Worm (Caenorhabditis elegans): ENCODE results near the gene H43E16.1.

H43E16.1 gene

DNA sequence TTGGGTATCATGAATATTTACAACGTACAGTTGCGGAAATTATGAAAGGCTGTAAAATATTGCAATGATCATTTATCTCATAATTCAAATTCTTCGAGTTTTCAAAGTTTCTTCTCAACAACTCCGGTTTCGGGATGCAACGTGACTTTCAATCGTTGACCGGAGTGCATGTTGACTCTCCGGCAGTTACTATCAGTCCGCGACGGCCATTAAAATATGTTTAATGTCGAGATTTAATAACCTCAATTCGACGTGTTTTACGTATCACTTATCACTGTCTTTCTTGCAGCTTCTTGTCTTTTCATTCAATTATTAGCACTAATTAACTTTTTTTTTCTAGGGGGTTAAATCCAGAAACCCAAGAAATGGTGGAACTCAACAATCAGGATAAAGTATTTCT is 44.2 kb downstream of the H43E16.1 start, which contains the start of gene tsp-10:
TSS of gene tsp-10 (plus strand) at position 366 of the 400 bp plus-strand sequence.
- TF ChIP-seq mdl-1 (tag; optimal IDR thresholded peaks at IDR 0.05), result no peak
- TF ChIP-seq pqm-1 (tag; optimal IDR thresholded peaks at IDR 0.05), result no peak
- TF ChIP-seq nhr-77 (tag; optimal IDR thresholded peaks at IDR 0.05), result no peak
- no peak for TF ChIP-seq ceh-9 (tag; optimal IDR thresholded peaks at IDR 0.05)
- peak; percentile 60 for TF ChIP-seq elt-2 (tag; optimal IDR thresholded peaks at IDR 0.05)
- no peak for TF ChIP-seq fos-1 (tag; optimal IDR thresholded peaks at IDR 0.05)
- no peak for TF ChIP-seq nhr-76 (tag; optimal IDR thresholded peaks at IDR 0.05)

DNA sequence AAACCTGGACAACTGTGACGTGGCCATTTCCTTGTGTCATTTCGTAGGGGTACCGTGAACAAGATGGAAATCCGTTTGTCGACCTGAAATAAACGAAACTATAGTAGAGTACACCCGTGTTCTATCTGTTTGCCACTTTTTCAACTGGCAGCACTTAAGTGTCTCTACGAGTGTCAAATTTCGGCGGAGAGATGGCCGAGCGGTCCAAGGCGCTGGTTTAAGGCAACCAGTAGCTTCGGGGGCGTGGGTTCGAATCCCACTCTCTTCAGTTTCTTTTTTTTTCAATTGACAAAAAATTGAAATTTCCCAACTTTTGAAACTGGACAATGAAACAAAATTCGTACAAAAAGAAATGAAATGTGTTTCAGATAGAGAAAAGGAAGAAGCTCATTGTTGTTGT is 47.5 kb downstream of the H43E16.1 start:
- TF ChIP-seq pqm-1 (tag; optimal IDR thresholded peaks at IDR 0.05) (no peak), nhr-237 (tag; optimal IDR thresholded peaks at IDR 0.05) (no peak), lin-39 (tag; optimal IDR thresholded peaks at IDR 0.05) (peak; percentile 14), egl-27 (tag; optimal IDR thresholded peaks at IDR 0.05) (no peak), pha-4 (tag; optimal IDR thresholded peaks at IDR 0.05) (peak; percentile 44), nhr-67 (tag; optimal IDR thresholded peaks at IDR 0.05) (no peak), nfya-1 (tag; optimal IDR thresholded peaks at IDR 0.05; ENCODE audit: insufficient read depth) (peak; percentile 48), nhr-43 (tag; optimal IDR thresholded peaks at IDR 0.05; ENCODE audit: poor library complexity, severe bottlenecking) (no peak), hmg-11 (tag; optimal IDR thresholded peaks at IDR 0.05) (peak; percentile 38), lsy-12 (tag; optimal IDR thresholded peaks at IDR 0.05) (peak; percentile 36), elt-1 (tag; optimal IDR thresholded peaks at IDR 0.05) (no peak), R02D3.7 (tag; optimal IDR thresholded peaks at IDR 0.05) (no peak), ZK546.5 (tag; optimal IDR thresholded peaks at IDR 0.05) (no peak), snpc-4 (tag; optimal IDR thresholded peaks at IDR 0.05) (no peak), nhr-11 (tag; optimal IDR thresholded peaks at IDR 0.05) (no peak), jun-1 (tag; optimal IDR thresholded peaks at IDR 0.05) (no peak), sea-2 (GFP tag; optimal IDR thresholded peaks at IDR 0.05) (no peak), mdl-1 (tag; optimal IDR thresholded peaks at IDR 0.05) (no peak), zag-1 (tag; optimal IDR thresholded peaks at IDR 0.05) (no peak), fkh-10 (GFP tag; optimal IDR thresholded peaks at IDR 0.05) (no peak), eor-1 (tag; optimal IDR thresholded peaks at IDR 0.05) (no peak)

DNA sequence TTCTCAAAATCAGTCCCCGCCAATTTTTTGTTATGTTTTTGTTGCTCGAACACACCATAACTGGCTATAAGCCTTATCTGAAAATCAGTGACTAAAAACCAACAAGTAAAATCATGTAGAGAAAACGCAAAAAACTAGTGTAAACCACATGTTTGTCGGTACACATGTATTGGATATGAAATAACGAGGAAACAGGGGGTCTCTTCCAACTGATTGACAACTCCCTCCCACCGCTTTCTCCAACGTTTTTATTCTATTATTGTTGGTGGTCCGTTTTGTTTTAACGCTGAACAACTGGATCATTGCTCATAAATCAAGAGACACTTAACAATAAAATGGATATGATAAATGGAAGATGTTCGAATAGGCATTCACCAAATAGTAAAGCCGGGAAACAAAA is 52.7 kb downstream of the H43E16.1 start:
- TF ChIP-seq nhr-28 (tag; optimal IDR thresholded peaks at IDR 0.05) (no peak), egl-5 (tag; optimal IDR thresholded peaks at IDR 0.05) (peak; percentile 40), ceh-28 (tag; optimal IDR thresholded peaks at IDR 0.05) (no peak)

Measured in whole organism, L3 larva.